Fruit fly (Drosophila melanogaster): ENCODE results near the gene SNF4Agamma.
A peak's percentile ranks its signal among the peaks of the same experiment; 100 is the strongest.

SNF4Agamma gene

DNA sequence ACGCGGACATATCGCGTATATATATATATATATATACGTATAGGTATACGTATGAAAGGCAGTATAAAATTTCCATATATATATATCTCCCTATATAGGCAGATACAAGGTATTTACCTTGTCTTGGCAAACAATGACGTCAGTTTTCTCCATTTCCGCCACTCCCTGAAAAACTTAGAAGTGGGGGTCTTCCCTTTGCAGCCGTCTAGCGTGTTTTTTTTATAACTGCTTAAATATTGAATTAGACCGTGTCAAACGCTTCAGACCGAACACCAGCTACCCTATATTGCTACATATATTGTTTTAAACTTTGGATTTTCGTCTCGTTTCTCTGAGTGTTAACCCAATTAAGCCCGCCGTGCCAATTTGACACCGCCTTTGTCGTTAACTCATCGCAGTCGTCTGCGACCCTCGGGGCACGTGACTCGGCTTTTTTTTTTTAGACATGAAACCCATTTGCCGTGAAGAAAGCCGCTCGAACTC, 36.2 kb downstream of the SNF4Agamma start:
- TF ChIP-seq fd96Ca (GFP tag; IDR thresholded peaks at IDR 0.05) (no peak), Pif1A (GFP tag; optimal IDR thresholded peaks at IDR 0.05) (peak; percentile 31)

DNA sequence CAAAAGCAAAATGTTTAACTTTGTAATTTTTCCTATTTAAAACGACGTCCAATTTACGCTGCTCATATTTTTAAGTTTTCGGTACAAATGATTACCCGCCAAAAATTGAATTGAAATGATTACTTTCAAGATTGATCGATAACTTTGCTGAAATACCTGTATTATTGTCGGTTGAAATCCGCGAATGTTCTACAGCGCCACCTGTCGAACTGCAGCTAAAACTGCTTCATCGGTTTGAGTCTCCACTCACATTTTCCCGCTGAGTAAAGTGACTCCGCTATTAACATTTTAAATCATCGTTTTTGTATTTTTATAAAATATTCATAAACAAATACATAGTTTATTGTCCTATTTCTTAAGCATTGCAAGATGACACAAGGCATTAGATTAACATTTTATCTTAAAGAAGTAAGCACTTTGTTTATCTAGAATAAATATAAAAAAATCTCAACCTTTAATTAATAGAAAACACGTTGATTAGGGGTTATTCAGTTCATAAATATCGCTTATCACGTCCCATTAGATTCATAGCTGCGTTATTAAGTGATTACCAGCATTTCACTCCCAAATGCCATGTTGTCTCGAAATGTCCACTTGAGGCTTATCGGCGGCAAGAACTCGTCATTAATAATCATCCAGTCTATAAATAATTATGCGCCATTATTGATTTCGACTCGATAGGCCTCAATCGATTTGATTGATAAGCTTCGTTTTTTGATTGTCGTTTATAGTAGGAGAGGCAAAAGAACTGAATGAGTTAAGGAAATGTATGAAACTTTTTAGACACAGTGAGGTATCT, 39.3 kb downstream of the SNF4Agamma start:
- TF ChIP-seq Ets98B (GFP tag; IDR thresholded peaks at IDR 0.05) (no peak), D1 (tag; optimal IDR thresholded peaks at IDR 0.05) (peak; percentile 45)

DNA sequence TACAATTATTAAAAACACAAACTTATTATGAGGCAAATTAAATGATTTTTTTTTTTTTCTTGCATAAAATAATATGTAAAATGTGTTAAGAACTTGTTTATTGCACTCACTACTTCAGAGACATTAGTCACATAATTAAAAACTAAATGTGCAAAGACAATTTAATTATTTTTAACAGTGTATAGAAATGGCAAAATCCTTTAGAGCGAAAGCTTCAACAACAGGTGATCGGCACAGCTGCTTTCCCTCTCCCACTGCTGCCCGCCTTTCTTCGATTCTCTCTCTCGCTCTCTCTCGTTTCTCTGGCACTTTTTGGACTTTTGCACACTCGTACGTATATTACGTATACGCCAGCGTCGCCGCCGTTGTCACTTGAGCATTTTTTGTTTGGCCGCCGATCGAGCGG, 39.9 kb downstream of the SNF4Agamma start:
- TF ChIP-seq Pif1A (GFP tag; optimal IDR thresholded peaks at IDR 0.05), result no peak
- TF ChIP-seq CG4496 (GFP tag; IDR thresholded peaks at IDR 0.05), result peak; percentile 36; the same call in 1 of the 3 replicates

- TF ChIP-seq CG32121 (GFP tag; IDR thresholded peaks at IDR 0.05) (no peak), CG17806 (tag; optimal IDR thresholded peaks at IDR 0.05) (no peak), CG8159 (tag; optimal IDR thresholded peaks at IDR 0.05) (no peak), CG9948 (tag; optimal IDR thresholded peaks at IDR 0.05) (no peak), Snoo (tag; optimal IDR thresholded peaks at IDR 0.05) (no peak), EcR (GFP tag; optimal IDR thresholded peaks at IDR 0.05) (no peak), Pif1A (GFP tag; optimal IDR thresholded peaks at IDR 0.05) (no peak), Pif1B (GFP tag; optimal IDR thresholded peaks at IDR 0.05) (no peak)
Observed at dm6 chr3R:21181957-21182356, 41.4 kb downstream of the SNF4Agamma start.

- no peak for TF ChIP-seq Pif1A (GFP tag; optimal IDR thresholded peaks at IDR 0.05)
- peak; percentile 95 for TF ChIP-seq D1 (tag; optimal IDR thresholded peaks at IDR 0.05)
- TF ChIP-seq CG8301 (tag; optimal IDR thresholded peaks at IDR 0.05), result peak; percentile 22
- peak; percentile 10 for TF ChIP-seq CG15710 (tag; optimal IDR thresholded peaks at IDR 0.05)
- TF ChIP-seq CG17806 (tag; optimal IDR thresholded peaks at IDR 0.05), result peak; percentile 26
- TF ChIP-seq Snoo (tag; optimal IDR thresholded peaks at IDR 0.05), result peak; percentile 28
- no peak for TF ChIP-seq fd96Ca (GFP tag; IDR thresholded peaks at IDR 0.05)
- no peak; the same call in 1 of the 2 replicates for TF ChIP-seq CG12605 (GFP tag; IDR thresholded peaks at IDR 0.05)
- TF ChIP-seq CG34367 (tag; optimal IDR thresholded peaks at IDR 0.05), result no peak
- no peak for TF ChIP-seq rn (GFP tag; IDR thresholded peaks at IDR 0.05)
- TF ChIP-seq EcR (GFP tag; optimal IDR thresholded peaks at IDR 0.05), result peak; percentile 66
- peak; percentile 35 for TF ChIP-seq CG14655 (GFP tag; optimal IDR thresholded peaks at IDR 0.05)
- no peak for TF ChIP-seq CG10348 (GFP tag; IDR thresholded peaks at IDR 0.05)
- TF ChIP-seq gl (tag; optimal IDR thresholded peaks at IDR 0.05), result no peak
- peak; percentile 25 for TF ChIP-seq CG8159 (tag; optimal IDR thresholded peaks at IDR 0.05)
- no peak for TF ChIP-seq Pif1B (GFP tag; optimal IDR thresholded peaks at IDR 0.05)
- TF ChIP-seq CG4496 (GFP tag; IDR thresholded peaks at IDR 0.05), result peak; percentile 63; the same call in 2 of the 3 replicates
- 0 out of 2 replicates have a peak, but pooled peaks have one; percentile 18 for TF ChIP-seq CG32121 (GFP tag; IDR thresholded peaks at IDR 0.05)
- no peak for TF ChIP-seq CG9948 (tag; optimal IDR thresholded peaks at IDR 0.05)
- no peak for TF ChIP-seq CG13204 (GFP tag; optimal IDR thresholded peaks at IDR 0.05)
- TF ChIP-seq Ets98B (GFP tag; IDR thresholded peaks at IDR 0.05), result peak; percentile 43; the same call in 1 of the 2 replicates
Observed at dm6 chr3R:21184373-21185132, 44.0 kb downstream of the SNF4Agamma start.

DNA sequence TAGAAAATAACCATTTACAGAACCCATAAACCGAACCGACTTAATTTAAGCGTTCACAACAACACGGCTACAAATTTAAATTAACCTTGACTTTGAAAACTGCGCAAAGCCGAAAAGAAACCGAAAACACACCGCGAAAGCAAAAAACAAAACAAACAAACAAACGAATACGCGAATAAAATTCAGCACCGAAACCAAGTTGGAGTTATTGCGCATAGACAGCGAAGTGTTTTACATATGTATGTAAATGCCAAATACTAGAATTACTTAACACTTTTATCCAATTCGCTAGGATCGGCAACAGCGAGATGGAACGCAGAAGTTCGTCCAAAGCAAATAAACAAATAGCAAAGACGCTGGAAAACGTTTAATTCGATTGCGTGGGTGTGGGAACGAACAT, 45.1 kb downstream of the SNF4Agamma start:
- TF ChIP-seq CG8159 (tag; optimal IDR thresholded peaks at IDR 0.05) (no peak), CG34367 (tag; optimal IDR thresholded peaks at IDR 0.05) (no peak), CG4496 (GFP tag; IDR thresholded peaks at IDR 0.05) (no peak), gl (tag; optimal IDR thresholded peaks at IDR 0.05) (no peak), D1 (tag; optimal IDR thresholded peaks at IDR 0.05) (no peak), fd96Ca (GFP tag; IDR thresholded peaks at IDR 0.05) (no peak), EcR (GFP tag; optimal IDR thresholded peaks at IDR 0.05) (no peak), CG32121 (GFP tag; IDR thresholded peaks at IDR 0.05) (no peak), CG15710 (tag; optimal IDR thresholded peaks at IDR 0.05) (no peak), Pif1A (GFP tag; optimal IDR thresholded peaks at IDR 0.05) (no peak), CG17806 (tag; optimal IDR thresholded peaks at IDR 0.05) (no peak), CG10348 (GFP tag; IDR thresholded peaks at IDR 0.05) (no peak), rn (GFP tag; IDR thresholded peaks at IDR 0.05) (no peak), Pif1B (GFP tag; optimal IDR thresholded peaks at IDR 0.05) (no peak), CG9948 (tag; optimal IDR thresholded peaks at IDR 0.05) (no peak), CG8301 (tag; optimal IDR thresholded peaks at IDR 0.05) (no peak), Ets98B (GFP tag; IDR thresholded peaks at IDR 0.05) (no peak), CG12605 (GFP tag; IDR thresholded peaks at IDR 0.05) (no peak), CG13204 (GFP tag; optimal IDR thresholded peaks at IDR 0.05) (no peak), Snoo (tag; optimal IDR thresholded peaks at IDR 0.05) (no peak)

Data from whole organism, pupa.